Worm (Caenorhabditis elegans): ENCODE data around the gene osgn-1.

- no peak for TF ChIP-seq T22C8.4 (GFP tag; IDR thresholded peaks at IDR 0.05)
- TF ChIP-seq ztf-23 (GFP tag; IDR thresholded peaks at IDR 0.05), result no peak
- no peak for TF ChIP-seq cog-1 (tag; optimal IDR thresholded peaks at IDR 0.05)
- no peak for TF ChIP-seq flt-1 (GFP tag; IDR thresholded peaks at IDR 0.05)
- no peak for TF ChIP-seq klf-2 (GFP tag; conservative IDR thresholded peaks at IDR 0.05)
- TF ChIP-seq ztf-29 (GFP tag; IDR thresholded peaks at IDR 0.05), result no peak
Observed at ce11 chrIV:4216099-4216894, 9.1 kb downstream of the osgn-1 start.

All from whole organism, midembryonic.